Fruit fly (Drosophila melanogaster) whole organism, embryonic: Measurements from ENCODE around the gene CG11596.

Source experiments
- Adf1 ChIP-seq: fragments of 200-800 bp; sonication (Bioruptor generic); IDR thresholded peaks from 2 replicates; pipeline ENCODE4 v1.3.6; 2022; ENCODE audit warnings: missing biosample characterization, missing genetic modification characterization
- C15 ChIP-seq: fragments of 200-800 bp; sonication (Bioruptor generic); IDR thresholded peaks from 3 replicates; pipeline ENCODE4 v1.3.6; 2022; ENCODE audit warnings: missing biosample characterization, missing genetic modification characterization
- CG10147 ChIP-seq: fragments of 200-800 bp; sonication (Bioruptor generic); optimal IDR thresholded peaks from 2 replicates; lab custom pipeline; 2019; ENCODE audit warnings: missing biosample characterization, mild to moderate bottlenecking, missing genetic modification characterization, moderate library complexity
- CG10462 ChIP-seq: fragments of 200-800 bp; sonication (Bioruptor generic); optimal IDR thresholded peaks from 2 replicates; lab custom pipeline; 2016; ENCODE audit warnings: missing biosample characterization, missing genetic modification characterization
- CG12104 ChIP-seq: fragments of 200-800 bp; sonication (Bioruptor generic); optimal IDR thresholded peaks from 3 replicates; lab custom pipeline; 2016; ENCODE audit warnings: missing biosample characterization, missing genetic modification characterization
- CG12155 ChIP-seq: fragments of 200-800 bp; sonication (Bioruptor generic); optimal IDR thresholded peaks from 3 replicates; lab custom pipeline; 2016; ENCODE audit warnings: missing biosample characterization, missing genetic modification characterization
- CG12942 ChIP-seq: fragments of 200-800 bp; sonication (Bioruptor generic); optimal IDR thresholded peaks from 3 replicates; lab custom pipeline; 2016; ENCODE audit warnings: missing biosample characterization, missing genetic modification characterization
- CG13287 ChIP-seq: fragments of 200-800 bp; sonication (Bioruptor generic); IDR thresholded peaks from 2 replicates; pipeline ENCODE4 v1.3.6; 2022; ENCODE audit warnings: missing biosample characterization, missing genetic modification characterization; ENCODE audit not compliant: partially characterized antibody
- CG13775 ChIP-seq: fragments of 200-800 bp; sonication (Bioruptor generic); optimal IDR thresholded peaks from 3 replicates; lab custom pipeline; 2017; ENCODE audit warnings: missing biosample characterization, mild to moderate bottlenecking, missing genetic modification characterization
- CG14050 ChIP-seq: fragments of 200-800 bp; sonication (Bioruptor generic); IDR thresholded peaks from 3 replicates; pipeline ENCODE4 v1.3.6; 2022; ENCODE audit warnings: missing biosample characterization, missing genetic modification characterization
- CG14667 ChIP-seq: fragments of 200-800 bp; sonication (Bioruptor generic); IDR thresholded peaks from 2 replicates; pipeline ENCODE4 v1.3.6; 2022; ENCODE audit warnings: missing biosample characterization, missing genetic modification characterization
- CG30431 ChIP-seq: fragments of 200-800 bp; sonication (Bioruptor generic); optimal IDR thresholded peaks from 2 replicates; lab custom pipeline; 2017; ENCODE audit warnings: missing biosample characterization, missing genetic modification characterization
- CG4404 ChIP-seq: fragments of 200-800 bp; sonication (Bioruptor generic); IDR thresholded peaks from 2 replicates; pipeline ENCODE4 v1.3.6; 2022; ENCODE audit warnings: missing biosample characterization, missing genetic modification characterization
- CG5953 ChIP-seq: fragments of 200-800 bp; sonication (Bioruptor generic); IDR thresholded peaks from 2 replicates; pipeline ENCODE4 v1.3.6; 2022; ENCODE audit warnings: missing biosample characterization, missing genetic modification characterization
- CG6175 ChIP-seq: fragments of 200-800 bp; sonication (Bioruptor generic); IDR thresholded peaks from 3 replicates; pipeline ENCODE4 v1.3.6; 2022; ENCODE audit warnings: missing biosample characterization, missing genetic modification characterization
- CG6854 ChIP-seq: fragments of 200-800 bp; sonication (Bioruptor generic); optimal IDR thresholded peaks from 3 replicates; lab custom pipeline; 2017; ENCODE audit warnings: missing biosample characterization, mild to moderate bottlenecking, missing genetic modification characterization
- CHES-1-like ChIP-seq: fragments of 200-800 bp; sonication (Bioruptor generic); optimal IDR thresholded peaks from 2 replicates; lab custom pipeline; 2016; ENCODE audit warnings: missing biosample characterization, missing genetic modification characterization
- Camta ChIP-seq: fragments of 200-800 bp; sonication (Bioruptor generic); optimal IDR thresholded peaks from 2 replicates; lab custom pipeline; 2016; ENCODE audit warnings: missing biosample characterization, missing genetic modification characterization
- Deaf1 ChIP-seq: fragments of 200-800 bp; optimal IDR thresholded peaks from 3 replicates; lab custom pipeline; 2019; ENCODE audit warnings: missing biosample characterization, mild to moderate bottlenecking, missing genetic modification characterization, moderate library complexity
- Dip3 ChIP-seq: fragments of 200-800 bp; sonication (Bioruptor generic); optimal IDR thresholded peaks from 3 replicates; lab custom pipeline; 2016; ENCODE audit warnings: missing biosample characterization, missing genetic modification characterization
- Doc2 ChIP-seq: fragments of 200-800 bp; sonication (Bioruptor generic); IDR thresholded peaks from 2 replicates; pipeline ENCODE4 v1.3.6; 2022; ENCODE audit warnings: missing biosample characterization, missing genetic modification characterization
- Fer2 ChIP-seq: fragments of 200-800 bp; sonication (Bioruptor generic); optimal IDR thresholded peaks from 2 replicates; lab custom pipeline; 2018; ENCODE audit warnings: missing biosample characterization, mild to moderate bottlenecking, missing genetic modification characterization, moderate library complexity
- HLH4C ChIP-seq: fragments of 200-800 bp; sonication (Bioruptor generic); IDR thresholded peaks from 3 replicates; pipeline ENCODE4 v1.3.6; 2022; ENCODE audit warnings: missing biosample characterization, missing genetic modification characterization; ENCODE audit not compliant: partially characterized antibody
- HmgZ ChIP-seq: fragments of 200-800 bp; sonication (Bioruptor generic); optimal IDR thresholded peaks from 2 replicates; lab custom pipeline; 2018; ENCODE audit warnings: missing biosample characterization, mild to moderate bottlenecking, missing genetic modification characterization
- Kr ChIP-seq: fragments of 200-800 bp; sonication (Bioruptor generic); optimal IDR thresholded peaks from 2 replicates; lab custom pipeline; 2017; ENCODE audit warnings: missing biosample characterization, mild to moderate bottlenecking, missing genetic modification characterization
- Nf-YC ChIP-seq: fragments of 200-800 bp; optimal IDR thresholded peaks from 3 replicates; lab custom pipeline; 2019; ENCODE audit warnings: missing biosample characterization, mild to moderate bottlenecking, missing genetic modification characterization, moderate library complexity
- Poxn ChIP-seq: fragments of 200-800 bp; sonication (Bioruptor generic); IDR thresholded peaks from 2 replicates; pipeline ENCODE4 v1.3.6; 2022; ENCODE audit warnings: missing biosample characterization, missing genetic modification characterization
- Rx ChIP-seq: fragments of 200-800 bp; sonication (Bioruptor generic); IDR thresholded peaks from 2 replicates; pipeline ENCODE4 v1.3.6; 2022; ENCODE audit warnings: missing biosample characterization, missing genetic modification characterization
- Xbp1 ChIP-seq: fragments of 200-800 bp; sonication (Bioruptor generic); optimal IDR thresholded peaks from 3 replicates; lab custom pipeline; 2016; ENCODE audit warnings: missing biosample characterization, mild to moderate bottlenecking, missing genetic modification characterization
- ab ChIP-seq: fragments of 200-800 bp; sonication (Bioruptor generic); optimal IDR thresholded peaks from 2 replicates; lab custom pipeline; 2016; ENCODE audit warnings: missing biosample characterization, missing genetic modification characterization
- ara ChIP-seq: fragments of 200-800 bp; sonication (Bioruptor generic); IDR thresholded peaks from 2 replicates; pipeline ENCODE4 v1.3.6; 2022; ENCODE audit warnings: missing biosample characterization, missing genetic modification characterization
- ato ChIP-seq: fragments of 200-800 bp; sonication (Bioruptor generic); IDR thresholded peaks from 2 replicates; pipeline ENCODE4 v1.3.6; 2022; ENCODE audit warnings: missing biosample characterization, missing genetic modification characterization; ENCODE audit not compliant: partially characterized antibody
- btn ChIP-seq: fragments of 200-800 bp; sonication (Bioruptor generic); optimal IDR thresholded peaks from 2 replicates; lab custom pipeline; 2016; ENCODE audit warnings: missing biosample characterization, missing genetic modification characterization
- chinmo ChIP-seq: fragments of 200-800 bp; sonication (Bioruptor generic); IDR thresholded peaks from 4 replicates; pipeline ENCODE4 v1.3.6; 2022; ENCODE audit warnings: missing biosample characterization, missing genetic modification characterization; ENCODE audit not compliant: partially characterized antibody
- ci ChIP-seq: fragments of 200-800 bp; sonication (Bioruptor generic); IDR thresholded peaks from 3 replicates; pipeline ENCODE4 v1.3.6; 2022; ENCODE audit warnings: missing biosample characterization, missing genetic modification characterization
- disco-r ChIP-seq: fragments of 200-800 bp; sonication (Bioruptor generic); optimal IDR thresholded peaks from 2 replicates; lab custom pipeline; 2016; ENCODE audit warnings: missing biosample characterization, missing genetic modification characterization
- dysf ChIP-seq: fragments of 200-800 bp; sonication (Bioruptor generic); IDR thresholded peaks from 3 replicates; pipeline ENCODE4 v1.3.6; 2022; ENCODE audit warnings: missing biosample characterization, missing genetic modification characterization
- exex ChIP-seq: fragments of 200-800 bp; sonication (Bioruptor generic); optimal IDR thresholded peaks from 4 replicates; lab custom pipeline; 2018; ENCODE audit warnings: missing biosample characterization, mild to moderate bottlenecking, missing genetic modification characterization, moderate library complexity
- gcm2 ChIP-seq: fragments of 200-800 bp; sonication (Bioruptor generic); optimal IDR thresholded peaks from 2 replicates; lab custom pipeline; 2016; ENCODE audit warnings: missing biosample characterization, missing genetic modification characterization
- her ChIP-seq: fragments of 200-800 bp; sonication (Bioruptor generic); optimal IDR thresholded peaks from 2 replicates; lab custom pipeline; 2016; ENCODE audit warnings: missing biosample characterization, missing genetic modification characterization
- mirr ChIP-seq: fragments of 200-800 bp; sonication (Bioruptor generic); optimal IDR thresholded peaks from 3 replicates; lab custom pipeline; 2018; ENCODE audit warnings: missing biosample characterization, mild to moderate bottlenecking, missing genetic modification characterization
- oc ChIP-seq: fragments of 200-800 bp; sonication (Bioruptor generic); optimal IDR thresholded peaks from 2 replicates; lab custom pipeline; 2018; ENCODE audit warnings: missing biosample characterization, mild to moderate bottlenecking, missing genetic modification characterization, moderate library complexity
- org-1 ChIP-seq: fragments of 200-800 bp; sonication (Bioruptor generic); optimal IDR thresholded peaks from 2 replicates; lab custom pipeline; 2017; ENCODE audit warnings: missing biosample characterization, missing genetic modification characterization
- pan ChIP-seq, 4 experiments: fragments of >200 bp in 3 of 4; fragments of 200-800 bp in 1 of 4; sonication (Bioruptor generic) in 1 of 4; optimal IDR thresholded peaks in 3 of 4; IDR thresholded peaks in 1 of 4; 2 replicates each; pipeline versions ENCODE4 v1.3.6 to Lab custom; 2017 to 2022; ENCODE audit warnings: missing biosample characterization in 2 of 4, missing genetic modification characterization in 2 of 4, mixed read lengths in 1 of 4
- salm ChIP-seq: fragments of 200-800 bp; sonication (Bioruptor generic); optimal IDR thresholded peaks from 2 replicates; lab custom pipeline; 2018; ENCODE audit warnings: missing biosample characterization, mild to moderate bottlenecking, missing genetic modification characterization
- sim ChIP-seq: fragments of 200-800 bp; sonication (Bioruptor generic); IDR thresholded peaks from 2 replicates; pipeline ENCODE4 v1.3.6; 2022; ENCODE audit warnings: missing biosample characterization, missing genetic modification characterization
- sna ChIP-seq: fragments of 200-800 bp; sonication (Bioruptor generic); IDR thresholded peaks from 2 replicates; pipeline ENCODE4 v1.3.6; 2022; ENCODE audit warnings: missing biosample characterization, missing genetic modification characterization; ENCODE audit not compliant: partially characterized antibody
- stwl ChIP-seq: fragments of 200-800 bp; sonication (Bioruptor generic); optimal IDR thresholded peaks from 3 replicates; lab custom pipeline; 2018; ENCODE audit warnings: missing biosample characterization, mild to moderate bottlenecking, missing genetic modification characterization, moderate library complexity
- vnd ChIP-seq: fragments of 200-800 bp; sonication (Bioruptor generic); IDR thresholded peaks from 3 replicates; pipeline ENCODE4 v1.3.6; 2022; ENCODE audit warnings: missing biosample characterization, missing genetic modification characterization; ENCODE audit not compliant: partially characterized antibody
- wek ChIP-seq: fragments of 200-800 bp; sonication (Bioruptor generic); optimal IDR thresholded peaks from 3 replicates; lab custom pipeline; 2018; ENCODE audit warnings: missing biosample characterization, mild to moderate bottlenecking, missing genetic modification characterization, moderate library complexity

CG11596 gene

DNA sequence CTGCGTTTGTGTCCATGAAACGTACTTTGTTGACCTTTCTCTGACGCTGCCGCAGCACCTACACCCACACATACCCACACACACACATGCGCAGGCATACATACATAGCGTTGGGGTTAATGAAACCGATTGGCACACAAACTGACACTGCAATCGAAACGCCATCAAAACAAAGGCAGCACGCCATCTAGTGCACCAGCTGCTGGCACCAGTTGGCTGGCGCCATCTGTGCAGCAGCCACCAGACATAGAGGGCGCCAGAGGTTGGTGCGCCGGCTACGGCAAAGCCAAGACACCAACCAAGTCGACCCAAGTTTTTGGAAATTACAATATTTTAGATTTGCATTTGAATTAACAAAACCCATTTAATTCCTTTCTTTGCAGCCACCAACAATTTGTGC, 25.4 kb downstream of the CG11596 start (continued):
- TF ChIP-seq Adf1 (GFP tag; lab: Robert Waterston, UW) (0 out of 2 replicates have a peak, but pooled peaks have one; percentile 30), CG13775 (peak; percentile 6), exex (no peak), Deaf1 (tag; lab: Kevin White, UChicago) (peak; percentile 5), CG12942 (peak; percentile 56), org-1 (GFP tag; lab: Kevin White, UChicago) (no peak), CG6175 (GFP tag; lab: Robert Waterston, UW) (peak; percentile 44; the same call in 1 of the 3 replicates), ara (GFP tag; lab: Robert Waterston, UW) (no peak), CG12155 (peak; percentile 17), sim (GFP tag; lab: Robert Waterston, UW) (no peak), Poxn (GFP tag; lab: Robert Waterston, UW) (no peak), HmgZ (tag; lab: Kevin White, UChicago) (peak; percentile 57), her (peak; percentile 66), CG14050 (GFP tag; lab: Robert Waterston, UW) (no peak), oc (tag; lab: Kevin White, UChicago) (no peak), dysf (GFP tag; lab: Robert Waterston, UW) (peak; percentile 78), sna (GFP tag; lab: Robert Waterston, UW) (peak; percentile 30; the same call in 1 of the 2 replicates), CG30431 (GFP tag; lab: Kevin White, UChicago) (peak; percentile 60), pan (optimal IDR thresholded peaks at IDR 0.05; lab: Kevin White, UChicago) (no peak), pan (GFP tag; optimal IDR thresholded peaks at IDR 0.05 in 1 of 2, IDR thresholded peaks at IDR 0.05 in 1 of 2) (peak in 1 of 2 experiments; percentile 57), CHES-1-like (GFP tag; lab: Kevin White, UChicago) (peak; percentile 50), vnd (GFP tag; lab: Robert Waterston, UW) (no peak), HLH4C (GFP tag; lab: Robert Waterston, UW) (no peak), Rx (GFP tag; lab: Robert Waterston, UW) (peak; percentile 58; the same call in 1 of the 2 replicates), CG6854 (GFP tag; lab: Kevin White, UChicago) (no peak), wek (GFP tag; lab: Kevin White, UChicago) (no peak), Fer2 (no peak), CG5953 (GFP tag; lab: Robert Waterston, UW) (peak; percentile 38; the same call in 1 of the 2 replicates), salm (tag; lab: Kevin White, UChicago) (no peak), Xbp1 (GFP tag; lab: Kevin White, UChicago) (peak; percentile 85), ci (GFP tag; lab: Robert Waterston, UW) (peak; percentile 79), CG4404 (GFP tag; lab: Robert Waterston, UW) (peak; percentile 56), CG14667 (peak; percentile 79), CG10147 (GFP tag; lab: Kevin White, UChicago) (peak; percentile 20), Doc2 (GFP tag; lab: Robert Waterston, UW) (no peak), Camta (GFP tag; lab: Kevin White, UChicago) (peak; percentile 64), CG12104 (GFP tag; lab: Kevin White, UChicago) (no peak), CG13287 (GFP tag; lab: Robert Waterston, UW) (peak; percentile 59; the same call in 1 of the 2 replicates), mirr (GFP tag; lab: Kevin White, UChicago) (peak; percentile 27), chinmo (GFP tag; lab: Robert Waterston, UW) (peak; percentile 36; the same call in 1 of the 4 replicates), Nf-YC (tag; lab: Kevin White, UChicago) (peak; percentile 34), btn (GFP tag; lab: Kevin White, UChicago) (no peak), ato (GFP tag; lab: Robert Waterston, UW) (0 out of 2 replicates have a peak, but pooled peaks have one; percentile 16), Dip3 (GFP tag; lab: Kevin White, UChicago) (peak; percentile 36), gcm2 (GFP tag; lab: Kevin White, UChicago) (no peak), CG10462 (GFP tag; lab: Kevin White, UChicago) (no peak), C15 (GFP tag; lab: Robert Waterston, UW) (no peak), disco-r (GFP tag; lab: Kevin White, UChicago) (no peak), Kr (GFP tag; lab: Kevin White, UChicago) (no peak), stwl (peak; percentile 48), ab (peak; percentile 18)
